Fruit fly (Drosophila melanogaster) whole organism, embryonic: ENCODE measurements around the gene lectin-37Da.

Experiments used
- CG10274 ChIP-seq: fragments of 200-800 bp; sonication (Bioruptor generic); optimal IDR thresholded peaks from 3 replicates; lab custom pipeline; 2017; ENCODE audit warnings: missing biosample characterization, mild to moderate bottlenecking, missing genetic modification characterization
- CG11093 ChIP-seq: fragments of 200-800 bp; sonication (Bioruptor generic); IDR thresholded peaks from 3 replicates; pipeline ENCODE4 v1.3.6; 2022; ENCODE audit warnings: missing biosample characterization, missing genetic modification characterization
- CG11504 ChIP-seq: fragments of 200-800 bp; sonication (Bioruptor generic); optimal IDR thresholded peaks from 3 replicates; lab custom pipeline; 2019; ENCODE audit warnings: missing biosample characterization, mild to moderate bottlenecking, missing genetic modification characterization, moderate library complexity
- CG12659 ChIP-seq: fragments of 200-800 bp; sonication (Bioruptor generic); optimal IDR thresholded peaks from 3 replicates; lab custom pipeline; 2017; ENCODE audit warnings: mild to moderate bottlenecking, missing biosample characterization, missing genetic modification reagents, missing genetic modification characterization
- CG13424 ChIP-seq: fragments of 200-800 bp; sonication (Bioruptor generic); optimal IDR thresholded peaks from 2 replicates; lab custom pipeline; 2019; ENCODE audit warnings: missing biosample characterization, mild to moderate bottlenecking, missing genetic modification characterization, moderate library complexity
- CG15073 ChIP-seq: fragments of 200-800 bp; sonication (Bioruptor generic); optimal IDR thresholded peaks from 2 replicates; lab custom pipeline; 2016; ENCODE audit warnings: missing biosample characterization, missing genetic modification characterization
- CG18011 ChIP-seq: fragments of 200-800 bp; sonication (Bioruptor generic); optimal IDR thresholded peaks from 2 replicates; lab custom pipeline; 2017; ENCODE audit warnings: missing biosample characterization, missing genetic modification characterization, mild to moderate bottlenecking, moderate library complexity, missing genotype
- CG2712 ChIP-seq: fragments of 200-800 bp; optimal IDR thresholded peaks from 3 replicates; lab custom pipeline; 2019; ENCODE audit warnings: missing biosample characterization, mild to moderate bottlenecking, missing genetic modification characterization, moderate library complexity
- CG3163 ChIP-seq: fragments of 200-800 bp; sonication (Bioruptor generic); optimal IDR thresholded peaks from 3 replicates; lab custom pipeline; 2016; ENCODE audit warnings: missing biosample characterization, missing genetic modification characterization
- CG32532 ChIP-seq: fragments of 200-800 bp; sonication (Bioruptor generic); IDR thresholded peaks from 2 replicates; pipeline ENCODE4 v1.3.6; 2022; ENCODE audit warnings: missing biosample characterization, missing genetic modification characterization
- CG34376 ChIP-seq: fragments of 200-800 bp; sonication (Bioruptor generic); optimal IDR thresholded peaks from 2 replicates; lab custom pipeline; 2018; ENCODE audit warnings: missing biosample characterization, mild to moderate bottlenecking, missing genetic modification characterization
- CG3726 ChIP-seq: fragments of 200-800 bp; sonication (Bioruptor generic); IDR thresholded peaks from 3 replicates; pipeline ENCODE4, ENCODE4 v1.3.6; 2022; ENCODE audit warnings: missing biosample characterization, missing genetic modification characterization
- CG4328 ChIP-seq: fragments of 200-800 bp; sonication (Bioruptor generic); optimal IDR thresholded peaks from 3 replicates; lab custom pipeline; 2017; ENCODE audit warnings: missing biosample characterization, missing genetic modification reagents, missing genetic modification characterization
- CG43689 ChIP-seq: fragments of 200-800 bp; sonication (Bioruptor generic); IDR thresholded peaks from 2 replicates; pipeline ENCODE4 v1.3.6; 2022; ENCODE audit warnings: missing biosample characterization, missing genetic modification characterization
- CG5245 ChIP-seq: fragments of 200-800 bp; sonication (Bioruptor generic); optimal IDR thresholded peaks from 3 replicates; lab custom pipeline; 2016; ENCODE audit warnings: missing biosample characterization, missing genetic modification characterization
- CkIIα-i1 ChIP-seq: fragments of 200-800 bp; sonication (Bioruptor generic); IDR thresholded peaks from 2 replicates; pipeline ENCODE4 v1.3.6; 2022; ENCODE audit warnings: missing biosample characterization, missing genetic modification characterization
- Dfd ChIP-seq, 2 experiments: fragments of >200 bp; optimal IDR thresholded peaks; 2 replicates each; lab custom pipeline; 2017; ENCODE audit warnings: missing biosample characterization in 2 of 2, missing genetic modification characterization in 2 of 2
- Doc3 ChIP-seq: fragments of 200-800 bp; sonication (Bioruptor generic); IDR thresholded peaks from 3 replicates; pipeline ENCODE4 v1.3.6; 2022; ENCODE audit warnings: missing biosample characterization, missing genetic modification characterization; ENCODE audit not compliant: partially characterized antibody
- Dp ChIP-seq: fragments of 200-800 bp; sonication (Bioruptor generic); optimal IDR thresholded peaks from 2 replicates; lab custom pipeline; 2018; ENCODE audit warnings: missing biosample characterization, mild to moderate bottlenecking, missing genetic modification characterization, moderate library complexity
- Ets65A ChIP-seq: fragments of 200-800 bp; sonication (Bioruptor generic); peaks from one replicate; lab custom pipeline; 2016; ENCODE audit warnings: missing biosample characterization, missing genetic modification characterization
- Fer1 ChIP-seq: fragments of 200-800 bp; sonication (Bioruptor generic); optimal IDR thresholded peaks from 2 replicates; lab custom pipeline; 2017; ENCODE audit warnings: missing biosample characterization, mild to moderate bottlenecking, missing genetic modification characterization
- Hr78 ChIP-seq, 2 experiments: fragments of 200-800 bp in 1 of 2; fragments of >200 bp in 1 of 2; sonication (Bioruptor generic) in 1 of 2; optimal IDR thresholded peaks; 2 replicates each; lab custom pipeline; 2017 to 2019; ENCODE audit warnings: missing biosample characterization in 2 of 2, missing genetic modification characterization in 2 of 2, mild to moderate bottlenecking in 1 of 2, moderate library complexity in 1 of 2
- MBD-R2 ChIP-seq: fragments of 200-800 bp; sonication (Bioruptor generic); IDR thresholded peaks from 2 replicates; pipeline ENCODE4 v1.3.6; 2022; ENCODE audit warnings: missing biosample characterization, missing genetic modification characterization
- Nf-YB ChIP-seq: fragments of 200-800 bp; sonication (Bioruptor generic); optimal IDR thresholded peaks from 3 replicates; lab custom pipeline; 2019; ENCODE audit warnings: missing biosample characterization, mild to moderate bottlenecking, missing genetic modification characterization, moderate library complexity
- Nf-YC ChIP-seq: fragments of 200-800 bp; optimal IDR thresholded peaks from 3 replicates; lab custom pipeline; 2019; ENCODE audit warnings: missing biosample characterization, mild to moderate bottlenecking, missing genetic modification characterization, moderate library complexity
- PHDP ChIP-seq: fragments of 200-800 bp; sonication (Bioruptor generic); optimal IDR thresholded peaks from 3 replicates; lab custom pipeline; 2018; ENCODE audit warnings: missing biosample characterization, mild to moderate bottlenecking, missing genetic modification characterization, moderate library complexity
- Six4 ChIP-seq: fragments of 200-800 bp; sonication (Bioruptor generic); optimal IDR thresholded peaks from 2 replicates; lab custom pipeline; 2016; ENCODE audit warnings: missing biosample characterization, missing genetic modification characterization
- Sox100B ChIP-seq: fragments of 200-800 bp; sonication (Bioruptor generic); optimal IDR thresholded peaks from 3 replicates; lab custom pipeline; 2018; ENCODE audit warnings: missing biosample characterization, mild to moderate bottlenecking, missing genetic modification characterization
- Ssrp ChIP-seq: fragments of 200-800 bp; sonication (Bioruptor generic); optimal IDR thresholded peaks from 2 replicates; lab custom pipeline; 2018; ENCODE audit warnings: missing biosample characterization, mild to moderate bottlenecking, missing genetic modification characterization, moderate library complexity
- Xbp1 ChIP-seq: fragments of 200-800 bp; sonication (Bioruptor generic); optimal IDR thresholded peaks from 3 replicates; lab custom pipeline; 2016; ENCODE audit warnings: missing biosample characterization, mild to moderate bottlenecking, missing genetic modification characterization
- amos ChIP-seq: fragments of 200-800 bp; sonication (Bioruptor generic); IDR thresholded peaks from 2 replicates; pipeline ENCODE4 v1.3.6; 2022; ENCODE audit warnings: missing biosample characterization, missing genetic modification characterization; ENCODE audit not compliant: partially characterized antibody
- bab2 ChIP-seq: fragments of 200-800 bp; sonication (Bioruptor generic); optimal IDR thresholded peaks from 2 replicates; lab custom pipeline; 2016; ENCODE audit warnings: missing biosample characterization, missing genetic modification characterization
- cad ChIP-seq: fragments of >200 bp; optimal IDR thresholded peaks from 2 replicates; lab custom pipeline; 2017; ENCODE audit warnings: missing biosample characterization, missing genetic modification characterization
- croc ChIP-seq: fragments of 200-800 bp; sonication (Bioruptor generic); conservative IDR thresholded peaks from 3 replicates; pipeline ENCODE4 v1.3.6; 2022; ENCODE audit warnings: missing biosample characterization, missing genetic modification characterization
- da ChIP-seq: fragments of 200-800 bp; sonication (Bioruptor generic); optimal IDR thresholded peaks from 2 replicates; lab custom pipeline; 2016; ENCODE audit warnings: missing biosample characterization, missing genetic modification characterization
- exex ChIP-seq: fragments of 200-800 bp; sonication (Bioruptor generic); optimal IDR thresholded peaks from 4 replicates; lab custom pipeline; 2018; ENCODE audit warnings: missing biosample characterization, mild to moderate bottlenecking, missing genetic modification characterization, moderate library complexity
- ftz-f1 ChIP-seq: fragments of 200-800 bp; sonication (Bioruptor generic); optimal IDR thresholded peaks from 2 replicates; lab custom pipeline; 2016; ENCODE audit warnings: missing biosample characterization, missing genetic modification characterization
- grn ChIP-seq: fragments of 200-800 bp; sonication (Bioruptor generic); optimal IDR thresholded peaks from 3 replicates; lab custom pipeline; 2017; ENCODE audit warnings: missing biosample characterization, missing genetic modification characterization
- gsb ChIP-seq: fragments of 200-800 bp; sonication (Bioruptor generic); IDR thresholded peaks from 2 replicates; pipeline ENCODE4 v1.3.6; 2022; ENCODE audit warnings: missing biosample characterization, missing genetic modification characterization
- ham ChIP-seq: fragments of 200-800 bp; sonication (Bioruptor generic); IDR thresholded peaks from 2 replicates; pipeline ENCODE4 v1.3.6; 2022; ENCODE audit warnings: missing biosample characterization, missing genetic modification characterization
- jigr1 ChIP-seq: fragments of 200-800 bp; sonication (Bioruptor generic); IDR thresholded peaks from 3 replicates; pipeline ENCODE4 v1.3.6; 2022; ENCODE audit warnings: missing biosample characterization, missing genetic modification characterization
- lab ChIP-seq: fragments of 200-800 bp; sonication (Bioruptor generic); optimal IDR thresholded peaks from 3 replicates; lab custom pipeline; 2017; ENCODE audit warnings: missing biosample characterization, missing genetic modification characterization, mild to moderate bottlenecking, moderate library complexity, missing genetic modification reagents
- luna ChIP-seq: fragments of 200-800 bp; sonication (Bioruptor generic); optimal IDR thresholded peaks from 2 replicates; lab custom pipeline; 2016; ENCODE audit warnings: missing biosample characterization, missing genetic modification characterization
- nau ChIP-seq: fragments of 200-800 bp; sonication (Bioruptor generic); optimal IDR thresholded peaks from 3 replicates; lab custom pipeline; 2017; ENCODE audit warnings: missing biosample characterization, mild to moderate bottlenecking, missing genetic modification characterization, missing genetic modification reagents
- sd ChIP-seq: fragments of 200-800 bp; sonication (Bioruptor generic); optimal IDR thresholded peaks from 3 replicates; lab custom pipeline; 2018; ENCODE audit warnings: missing biosample characterization, mild to moderate bottlenecking, missing genetic modification characterization, moderate library complexity
- sim ChIP-seq: fragments of 200-800 bp; sonication (Bioruptor generic); IDR thresholded peaks from 2 replicates; pipeline ENCODE4 v1.3.6; 2022; ENCODE audit warnings: missing biosample characterization, missing genetic modification characterization
- stwl ChIP-seq: fragments of 200-800 bp; sonication (Bioruptor generic); optimal IDR thresholded peaks from 3 replicates; lab custom pipeline; 2018; ENCODE audit warnings: missing biosample characterization, mild to moderate bottlenecking, missing genetic modification characterization, moderate library complexity
- sug ChIP-seq: fragments of 200-800 bp; optimal IDR thresholded peaks from 2 replicates; lab custom pipeline; 2019; ENCODE audit warnings: missing biosample characterization, mild to moderate bottlenecking, missing genetic modification characterization, moderate library complexity
- tup ChIP-seq: fragments of 200-800 bp; sonication (Bioruptor generic); optimal IDR thresholded peaks from 2 replicates; lab custom pipeline; 2016; ENCODE audit warnings: missing biosample characterization, mild to moderate bottlenecking, missing genetic modification characterization, moderate library complexity
- vvl ChIP-seq: fragments of 200-800 bp; sonication (Bioruptor generic); IDR thresholded peaks from 2 replicates; pipeline ENCODE4 v1.3.6; 2022; ENCODE audit warnings: missing biosample characterization, missing genetic modification characterization
- yki ChIP-seq: fragments of >200 bp; optimal IDR thresholded peaks from 3 replicates; lab custom pipeline; 2018

lectin-37Da gene

dm6 chr2L:19421573-19421972 lies 3.5 kb downstream of the lectin-37Da start (continued):
- peak; percentile 75 for TF ChIP-seq Nf-YC
- peak in 1 of 2 experiments; percentile 18 for TF ChIP-seq Hr78 (GFP tag; optimal IDR thresholded peaks at IDR 0.05; lab: Kevin White, UChicago)
- no peak for TF ChIP-seq sim
- no peak for TF ChIP-seq da (GFP tag; lab: Kevin White, UChicago)
- TF ChIP-seq vvl (GFP tag; lab: Robert Waterston, UW) = no peak
- peak; percentile 94 for TF ChIP-seq sd (tag; lab: Kevin White, UChicago)
- no peak for TF ChIP-seq yki (lab: Kevin White, UChicago)
- TF ChIP-seq Nf-YB (GFP tag; lab: Kevin White, UChicago) = peak; percentile 65
- no peak for TF ChIP-seq CG11093
- TF ChIP-seq Xbp1 (GFP tag; lab: Kevin White, UChicago) = no peak
- peak; percentile 91 for TF ChIP-seq sug (tag; lab: Kevin White, UChicago)
- no peak for TF ChIP-seq Sox100B (GFP tag; lab: Kevin White, UChicago)
- TF ChIP-seq exex (tag; lab: Kevin White, UChicago) = peak; percentile 61
- TF ChIP-seq CG32532 (GFP tag; lab: Robert Waterston, UW) = 0 out of 2 replicates have a peak, but pooled peaks have one; percentile 11
- TF ChIP-seq CG15073 (GFP tag; lab: Kevin White, UChicago) = no peak
- TF ChIP-seq Fer1 = no peak
- TF ChIP-seq Dfd (GFP tag; optimal IDR thresholded peaks at IDR 0.05; lab: Kevin White, UChicago) = no peak
- no peak for TF ChIP-seq CG43689
- TF ChIP-seq luna (GFP tag; lab: Kevin White, UChicago) = no peak
- no peak for TF ChIP-seq CG5245 (GFP tag; lab: Kevin White, UChicago)
- TF ChIP-seq CG18011 (GFP tag; lab: Kevin White, UChicago) = no peak
- no peak for TF ChIP-seq stwl (tag; lab: Kevin White, UChicago)
- TF ChIP-seq Dp = no peak
- TF ChIP-seq CG34376 (GFP tag; lab: Kevin White, UChicago) = peak; percentile 37
- no peak for TF ChIP-seq Doc3 (GFP tag; lab: Robert Waterston, UW)
- no peak for TF ChIP-seq Ssrp (tag; lab: Kevin White, UChicago)
- TF ChIP-seq CG4328 = peak; percentile 28
- no peak for TF ChIP-seq gsb (GFP tag; lab: Robert Waterston, UW)
- TF ChIP-seq CG11504 (tag; lab: Kevin White, UChicago) = no peak
- no peak for TF ChIP-seq ham
- TF ChIP-seq CG12659 (GFP tag; lab: Kevin White, UChicago) = no peak
- TF ChIP-seq PHDP (tag; lab: Kevin White, UChicago) = no peak
- no peak for TF ChIP-seq CG3163 (GFP tag; lab: Kevin White, UChicago)
- no peak for TF ChIP-seq amos (GFP tag; lab: Robert Waterston, UW)
- TF ChIP-seq jigr1 (GFP tag; lab: Robert Waterston, UW) = no peak
- no peak for TF ChIP-seq Six4 (GFP tag; lab: Kevin White, UChicago)
- no peak for TF ChIP-seq nau (GFP tag; lab: Kevin White, UChicago)
- no peak for TF ChIP-seq CG10274 (GFP tag; lab: Kevin White, UChicago)
- TF ChIP-seq bab2 (GFP tag; lab: Kevin White, UChicago) = no peak
- no peak for TF ChIP-seq cad (GFP tag; lab: Kevin White, UChicago)
- TF ChIP-seq tup (GFP tag; lab: Kevin White, UChicago) = no peak
- no peak for TF ChIP-seq CkIIα-i1
- TF ChIP-seq CG2712 (tag; lab: Kevin White, UChicago) = no peak
- TF ChIP-seq Ets65A (GFP tag; lab: Kevin White, UChicago) = no peak
- peak; percentile 40 for TF ChIP-seq ftz-f1 (GFP tag; lab: Kevin White, UChicago)
- no peak for TF ChIP-seq MBD-R2 (GFP tag; lab: Robert Waterston, UW)
- no peak for TF ChIP-seq croc (GFP tag; lab: Robert Waterston, UW)
- no peak for TF ChIP-seq CG3726 (GFP tag; lab: Robert Waterston, UW)
- peak; percentile 12 for TF ChIP-seq grn (GFP tag; lab: Kevin White, UChicago)
- no peak for TF ChIP-seq CG13424 (tag; lab: Kevin White, UChicago)
- TF ChIP-seq lab (GFP tag; lab: Kevin White, UChicago) = peak; percentile 16
